Worm (Caenorhabditis elegans) whole organism, L4 larva: ENCODE results near the gene lin-12.

Experiments
- F10B5.3 ChIP-seq: sonication (generic microtip); optimal IDR thresholded peaks from 2 replicates; lab custom pipeline; 2016; ENCODE audit warnings: mild to moderate bottlenecking, missing genetic modification characterization, missing compliant biosample characterization
- R02D3.7 ChIP-seq: fragments of 150-350 bp; sonication (generic microtip); optimal IDR thresholded peaks from 3 replicates; lab custom pipeline; 2014; ENCODE audit warnings: missing biosample characterization, missing genetic modification characterization
- T20F7.1 ChIP-seq: fragments of 200-800 bp; sonication (Bioruptor generic); optimal IDR thresholded peaks from 2 replicates; lab custom pipeline; 2018; ENCODE audit warnings: mild to moderate bottlenecking, missing genetic modification characterization, missing compliant biosample characterization
- T26A8.4 ChIP-seq: fragments of 200-800 bp; sonication (Bioruptor generic); IDR thresholded peaks from 2 replicates; pipeline ENCODE4 v1.3.6; 2022; ENCODE audit warnings: missing genetic modification characterization, missing compliant biosample characterization
- ZK337.2 ChIP-seq: fragments of 200-800 bp; sonication (Bioruptor generic); IDR thresholded peaks from 2 replicates; pipeline ENCODE4 v1.3.6; 2022; ENCODE audit warnings: missing genetic modification reagents, missing genetic modification characterization, missing compliant biosample characterization
- ama-1 ChIP-seq: fragments of 150-350 bp; optimal IDR thresholded peaks from 2 replicates; lab custom pipeline; 2014; ENCODE audit warnings: inconsistent platforms, mixed read lengths
- arid-1 ChIP-seq: fragments of 200-800 bp; sonication (Bioruptor generic); conservative IDR thresholded peaks from 2 replicates; pipeline ENCODE4 v1.3.6; 2022; ENCODE audit warnings: missing genetic modification reagents, missing genetic modification characterization, missing compliant biosample characterization
- ceh-20 ChIP-seq: fragments of 200-800 bp; sonication (Bioruptor generic); IDR thresholded peaks from 2 replicates; pipeline ENCODE4 v1.3.6; 2022; ENCODE audit warnings: missing genetic modification reagents, missing genetic modification characterization, missing compliant biosample characterization
- ceh-32 ChIP-seq: sonication (generic microtip); optimal IDR thresholded peaks from 2 replicates; lab custom pipeline; 2016; ENCODE audit warnings: mild to moderate bottlenecking, missing genetic modification characterization, missing compliant biosample characterization; ENCODE audit not compliant: poor library complexity
- ceh-62 ChIP-seq: sonication (generic microtip); optimal IDR thresholded peaks from 2 replicates; lab custom pipeline; 2017; ENCODE audit warnings: missing biosample characterization, missing genetic modification characterization
- ceh-82 ChIP-seq: sonication (generic microtip); optimal IDR thresholded peaks from 2 replicates; lab custom pipeline; 2017; ENCODE audit warnings: missing biosample characterization, missing genetic modification characterization
- cey-2 ChIP-seq: sonication (generic microtip); optimal IDR thresholded peaks from 3 replicates; lab custom pipeline; 2017; ENCODE audit warnings: missing genetic modification characterization, mild to moderate bottlenecking, missing compliant biosample characterization, antibody characterized with exemption, borderline replicate concordance; ENCODE audit not compliant: insufficient read depth
- ctbp-1 ChIP-seq: fragments of 200-800 bp; sonication (Bioruptor generic); IDR thresholded peaks from 2 replicates; pipeline ENCODE4 v1.3.6; 2022; ENCODE audit warnings: missing genetic modification reagents, missing genetic modification characterization, missing compliant biosample characterization
- daf-12 ChIP-seq: fragments of 150-350 bp; optimal IDR thresholded peaks from 2 replicates; lab custom pipeline; 2014; ENCODE audit warnings: missing biosample characterization, missing genetic modification reagents, missing genetic modification characterization
- daf-16 ChIP-seq, 3 experiments: sonication (generic microtip); optimal IDR thresholded peaks; 2 replicates each; lab custom pipeline; 2016 to 2017; ENCODE audit warnings: missing genetic modification characterization in 3 of 3, missing genetic modification reagents in 3 of 3, mild to moderate bottlenecking in 2 of 3, missing compliant biosample characterization in 2 of 3, missing biosample characterization in 1 of 3, moderate library complexity in 1 of 3
- daf-8 ChIP-seq: fragments of 200-800 bp; sonication (Bioruptor generic); IDR thresholded peaks from 2 replicates; pipeline ENCODE4 v1.3.6; 2022; ENCODE audit warnings: missing genetic modification characterization, missing compliant biosample characterization
- dmd-6 ChIP-seq: fragments of 200-800 bp; sonication (Bioruptor generic); IDR thresholded peaks from 2 replicates; pipeline ENCODE4 v1.3.6; 2022; ENCODE audit warnings: missing genetic modification reagents, missing genetic modification characterization, missing compliant biosample characterization
- dmd-8 ChIP-seq: fragments of 200-800 bp; sonication (Bioruptor generic); IDR thresholded peaks from 2 replicates; pipeline ENCODE4 v1.3.6; 2022; ENCODE audit warnings: missing genetic modification characterization, missing compliant biosample characterization
- dmd-9 ChIP-seq: fragments of 200-800 bp; sonication (Bioruptor generic); IDR thresholded peaks from 2 replicates; pipeline ENCODE4 v1.3.6; 2022; ENCODE audit warnings: missing genetic modification reagents, missing genetic modification characterization, missing compliant biosample characterization
- dpl-1 ChIP-seq: fragments of 150-350 bp; optimal IDR thresholded peaks from 2 replicates; lab custom pipeline; 2014; ENCODE audit warnings: missing biosample characterization, missing genetic modification reagents, missing genetic modification characterization
- hlh-11 ChIP-seq: fragments of 200-800 bp; sonication (Bioruptor generic); optimal IDR thresholded peaks from 2 replicates; lab custom pipeline; 2018; ENCODE audit warnings: mild to moderate bottlenecking, missing genetic modification characterization, missing compliant biosample characterization
- hmg-1.1 ChIP-seq: fragments of 200-800 bp; sonication (Bioruptor generic); IDR thresholded peaks from 2 replicates; pipeline ENCODE4 v1.3.6; 2022; ENCODE audit warnings: missing genetic modification reagents, missing genetic modification characterization, missing compliant biosample characterization
- lim-7 ChIP-seq: fragments of 200-800 bp; sonication (Bioruptor generic); IDR thresholded peaks from 2 replicates; pipeline ENCODE4 v1.3.6; 2022; ENCODE audit warnings: missing genetic modification characterization, missing compliant biosample characterization
- lin-1 ChIP-seq: fragments of 200-800 bp; sonication (Bioruptor generic); IDR thresholded peaks from 2 replicates; pipeline ENCODE4 v1.3.6; 2022; ENCODE audit warnings: missing genetic modification reagents, missing genetic modification characterization, missing compliant biosample characterization
- lin-13 ChIP-seq: fragments of 150-350 bp; optimal IDR thresholded peaks from 2 replicates; lab custom pipeline; 2014; ENCODE audit warnings: missing biosample characterization, missing genetic modification reagents, missing genetic modification characterization
- lin-15B ChIP-seq: fragments of 150-350 bp; sonication (generic microtip); optimal IDR thresholded peaks from 3 replicates; lab custom pipeline; 2014; ENCODE audit warnings: missing biosample characterization, missing genetic modification characterization
- lin-39 ChIP-seq: fragments of 150-350 bp; optimal IDR thresholded peaks from 2 replicates; lab custom pipeline; 2014; ENCODE audit warnings: missing biosample characterization, missing genetic modification reagents, missing genetic modification characterization
- lir-3 ChIP-seq: sonication (generic microtip); optimal IDR thresholded peaks from 2 replicates; lab custom pipeline; 2016; ENCODE audit warnings: mild to moderate bottlenecking, missing genetic modification characterization, missing compliant biosample characterization
- lsy-2 ChIP-seq, 2 experiments: fragments of 150-350 bp in 1 of 2; sonication (generic microtip) in 1 of 2; optimal IDR thresholded peaks; 2 replicates each; lab custom pipeline; 2014 to 2017; ENCODE audit warnings: missing biosample characterization in 2 of 2, missing genetic modification characterization in 2 of 2
- madf-5 ChIP-seq, 2 experiments: fragments of 200-800 bp; sonication (Bioruptor generic); IDR thresholded peaks; 2 replicates each; pipeline ENCODE4 v1.3.6; 2022; ENCODE audit warnings: missing compliant biosample characterization in 2 of 2, missing genetic modification characterization in 2 of 2
- mdl-1 ChIP-seq, 2 experiments: fragments of 150-350 bp in 1 of 2; sonication (generic microtip) in 1 of 2; optimal IDR thresholded peaks; 2 replicates each; lab custom pipeline; 2014 to 2017; ENCODE audit warnings: missing biosample characterization in 2 of 2, missing genetic modification characterization in 2 of 2
- mdt-29 ChIP-seq: fragments of 200-800 bp; sonication (Bioruptor generic); IDR thresholded peaks from 2 replicates; pipeline ENCODE4 v1.3.6; 2022; ENCODE audit warnings: missing genetic modification reagents, missing genetic modification characterization, missing compliant biosample characterization
- mep-1 ChIP-seq: fragments of 150-350 bp; sonication (generic microtip); optimal IDR thresholded peaks from 3 replicates; lab custom pipeline; 2014; ENCODE audit warnings: missing biosample characterization, missing genetic modification characterization
- mxl-2 ChIP-seq: fragments of 200-800 bp; sonication (Bioruptor generic); conservative IDR thresholded peaks from 2 replicates; pipeline ENCODE4 v1.3.6; 2022; ENCODE audit warnings: missing genetic modification reagents, missing genetic modification characterization, missing compliant biosample characterization
- mxl-3 ChIP-seq: fragments of 200-800 bp; sonication (Bioruptor generic); optimal IDR thresholded peaks from 2 replicates; lab custom pipeline; 2018; ENCODE audit warnings: mild to moderate bottlenecking, missing genetic modification characterization, missing compliant biosample characterization
- nhr-11 ChIP-seq: fragments of 150-350 bp; optimal IDR thresholded peaks from 2 replicates; lab custom pipeline; 2014; ENCODE audit warnings: missing biosample characterization, missing genetic modification characterization
- nhr-41 ChIP-seq: fragments of 200-800 bp; sonication (Bioruptor generic); IDR thresholded peaks from 2 replicates; pipeline ENCODE4 v1.3.6; 2022; ENCODE audit warnings: missing genetic modification reagents, missing genetic modification characterization, missing compliant biosample characterization
- nhr-6 ChIP-seq: fragments of 150-350 bp; optimal IDR thresholded peaks from 2 replicates; lab custom pipeline; 2014; ENCODE audit warnings: missing biosample characterization, missing genetic modification characterization
- pha-4 ChIP-seq, 2 experiments: fragments of 150-350 bp in 1 of 2; fragments of 200-800 bp in 1 of 2; sonication (Bioruptor generic) in 1 of 2; IDR thresholded peaks in 1 of 2; optimal IDR thresholded peaks in 1 of 2; 2 replicates each; pipeline versions ENCODE4 v1.3.6 to Lab custom; 2014 to 2022; ENCODE audit warnings: missing genetic modification characterization in 2 of 2, missing genetic modification reagents in 2 of 2, missing biosample characterization in 1 of 2, missing compliant biosample characterization in 1 of 2
- php-3 ChIP-seq: fragments of 200-800 bp; sonication (Bioruptor generic); IDR thresholded peaks from 2 replicates; pipeline ENCODE4 v1.3.6; 2022; ENCODE audit warnings: missing genetic modification reagents, missing genetic modification characterization, missing compliant biosample characterization
- pqm-1 ChIP-seq: sonication (generic microtip); optimal IDR thresholded peaks from 2 replicates; lab custom pipeline; 2017; ENCODE audit warnings: missing biosample characterization, missing genetic modification characterization
- skn-1 ChIP-seq: fragments of 150-350 bp; optimal IDR thresholded peaks from 2 replicates; lab custom pipeline; 2014; ENCODE audit warnings: missing biosample characterization, missing genetic modification characterization
- spr-3 ChIP-seq: fragments of 200-800 bp; sonication (Bioruptor generic); optimal IDR thresholded peaks from 2 replicates; lab custom pipeline; 2018; ENCODE audit warnings: mild to moderate bottlenecking, missing genetic modification characterization, missing compliant biosample characterization
- tag-97 ChIP-seq: fragments of 200-800 bp; sonication (Bioruptor generic); IDR thresholded peaks from 2 replicates; pipeline ENCODE4 v1.3.6; 2022; ENCODE audit warnings: missing genetic modification characterization, missing compliant biosample characterization
- unc-130 ChIP-seq: sonication (generic microtip); optimal IDR thresholded peaks from 2 replicates; lab custom pipeline; 2016; ENCODE audit warnings: missing genetic modification reagents, missing genetic modification characterization, missing compliant biosample characterization
- zip-2 ChIP-seq: fragments of 150-350 bp; optimal IDR thresholded peaks from 2 replicates; lab custom pipeline; 2014; ENCODE audit warnings: missing biosample characterization, missing genetic modification characterization
- ztf-7 ChIP-seq: fragments of 150-350 bp; optimal IDR thresholded peaks from 2 replicates; lab custom pipeline; 2014; ENCODE audit warnings: missing biosample characterization, missing genetic modification characterization

The lin-12 gene

DNA sequence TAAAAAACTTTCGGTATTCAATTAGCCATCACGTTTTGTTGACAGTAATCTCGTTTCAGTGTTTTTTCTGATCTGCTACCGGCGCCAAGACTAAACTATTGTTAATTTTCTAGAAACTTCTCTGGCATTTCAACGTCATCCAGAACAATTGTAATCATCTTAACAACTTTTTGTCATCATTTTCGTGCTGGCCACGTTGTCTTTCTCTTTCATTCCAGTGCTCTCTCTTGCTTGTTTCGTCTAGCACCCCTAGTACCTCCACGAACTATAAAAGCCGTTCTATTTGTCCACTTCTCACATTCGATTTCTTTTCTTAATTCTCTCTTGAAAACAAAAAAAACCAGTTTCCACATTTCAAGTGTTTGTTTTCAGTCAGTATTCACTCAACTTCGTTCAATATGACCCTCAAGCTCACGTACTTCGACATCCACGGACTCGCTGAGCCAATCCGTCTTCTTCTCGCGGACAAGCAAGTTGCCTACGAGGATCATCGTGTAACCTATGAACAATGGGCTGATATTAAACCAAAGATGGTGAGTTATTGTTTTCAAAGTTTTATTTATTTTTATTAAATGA lies 12.2 kb downstream of the lin-12 start, which contains the start of gene gst-1 (continued):
- TF ChIP-seq dmd-8 (GFP tag; lab: Robert Waterston, UW) (0 out of 2 replicates have a peak, but pooled peaks have one; percentile 26), mdl-1 (tag; optimal IDR thresholded peaks at IDR 0.05; lab: Kevin White, UChicago) (no peak), ceh-82 (tag; lab: Kevin White, UChicago) (no peak), ztf-7 (tag; lab: Kevin White, UChicago) (no peak), spr-3 (no peak), dmd-9 (GFP tag; lab: Robert Waterston, UW) (no peak), lir-3 (tag; lab: Kevin White, UChicago) (no peak), F10B5.3 (tag; lab: Kevin White, UChicago) (no peak), lin-15B (tag; lab: Kevin White, UChicago) (no peak), ceh-32 (tag; lab: Kevin White, UChicago) (no peak), ZK337.2 (GFP tag; lab: Robert Waterston, UW) (no peak), nhr-11 (tag; lab: Kevin White, UChicago) (no peak), madf-5 (GFP tag; IDR thresholded peaks at IDR 0.05; lab: Robert Waterston, UW) (no peak), lin-1 (GFP tag; lab: Robert Waterston, UW) (no peak; the same call in 1 of the 2 replicates), mxl-3 (GFP tag; lab: Kevin White, UChicago) (peak; percentile 62), hlh-11 (tag; lab: Kevin White, UChicago) (peak; percentile 54), lin-39 (tag; lab: Kevin White, UChicago) (no peak), ceh-62 (tag; lab: Kevin White, UChicago) (no peak), php-3 (no peak), hmg-1.1 (GFP tag; lab: Robert Waterston, UW) (0 out of 2 replicates have a peak, but pooled peaks have one; percentile 31), daf-16 (GFP tag; optimal IDR thresholded peaks at IDR 0.05; lab: Kevin White, UChicago) (no peak), daf-16 (tag; optimal IDR thresholded peaks at IDR 0.05; lab: Kevin White, UChicago) (peak; percentile 70), zip-2 (no peak), pha-4 (GFP tag; IDR thresholded peaks at IDR 0.05; lab: Robert Waterston, UW) (peak; percentile 40; the same call in 1 of the 2 replicates), pha-4 (tag; optimal IDR thresholded peaks at IDR 0.05; lab: Kevin White, UChicago) (no peak), nhr-41 (GFP tag; lab: Robert Waterston, UW) (no peak), tag-97 (GFP tag; lab: Robert Waterston, UW) (no peak), nhr-6 (tag; lab: Kevin White, UChicago) (no peak), R02D3.7 (tag; lab: Kevin White, UChicago) (no peak), lsy-2 (tag; optimal IDR thresholded peaks at IDR 0.05; lab: Kevin White, UChicago) (peak in 1 of 2 experiments; percentile 48), T20F7.1 (GFP tag; lab: Kevin White, UChicago) (peak; percentile 45), mdt-29 (peak; percentile 74), cey-2 (tag; lab: Kevin White, UChicago) (no peak), ama-1 (lab: Kevin White, UChicago) (peak; percentile 40)
- TF ChIP-seq, all 104 proteins: peak for 20

DNA sequence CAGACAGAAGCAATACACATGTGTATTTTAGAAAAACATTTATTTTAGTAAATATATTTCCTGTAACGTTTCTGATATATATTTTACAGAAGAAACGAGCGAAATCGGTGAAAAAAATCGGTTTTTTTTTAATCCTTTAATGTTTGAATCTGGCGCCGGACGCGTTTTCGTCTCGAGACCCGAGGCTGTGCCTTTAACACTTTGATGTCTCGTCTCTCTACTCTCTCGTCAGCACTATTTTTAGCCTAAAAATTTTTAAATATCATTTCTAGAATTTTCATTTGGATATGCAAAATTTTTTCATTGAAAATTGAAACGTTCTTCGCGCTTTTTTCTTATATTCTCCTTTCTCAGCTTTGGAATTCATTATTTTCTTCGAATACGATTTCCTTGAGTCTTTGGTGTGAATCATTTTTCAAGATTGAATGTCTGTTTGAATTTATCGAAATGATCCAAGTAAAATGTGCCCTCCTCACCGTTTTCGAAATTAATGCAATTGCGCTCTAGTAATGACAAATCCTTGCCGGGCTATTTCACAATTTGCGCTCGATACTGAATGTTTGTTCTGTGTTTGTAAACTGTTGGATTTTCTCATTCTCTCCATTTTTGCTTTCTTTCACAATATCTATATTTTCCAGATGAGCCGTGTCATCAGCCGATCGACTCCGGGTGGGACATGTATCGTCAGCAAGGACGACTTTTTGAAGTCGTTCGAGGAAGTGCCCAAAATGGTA lies 16.7 kb downstream of the lin-12 start, which contains the start of gene cls-2:
TSS of gene cls-2 (plus strand) at position 635 of the 734 bp plus-strand sequence.
- TF ChIP-seq T26A8.4 (GFP tag; lab: Robert Waterston, UW) (no peak), skn-1 (tag; lab: Kevin White, UChicago) (no peak), ztf-7 (tag; lab: Kevin White, UChicago) (no peak), ZK337.2 (GFP tag; lab: Robert Waterston, UW) (no peak), ctbp-1 (0 out of 2 replicates have a peak, but pooled peaks have one; percentile 14), mep-1 (tag; lab: Kevin White, UChicago) (no peak), daf-12 (no peak), daf-8 (GFP tag; lab: Robert Waterston, UW) (no peak), mxl-2 (GFP tag; lab: Robert Waterston, UW) (no peak), ceh-20 (no peak), lin-13 (GFP tag; lab: Kevin White, UChicago) (no peak), ceh-82 (tag; lab: Kevin White, UChicago) (no peak), unc-130 (GFP tag; lab: Kevin White, UChicago) (no peak), pqm-1 (no peak), F10B5.3 (tag; lab: Kevin White, UChicago) (no peak), lim-7 (peak; percentile 23; the same call in 1 of the 2 replicates), dmd-6 (GFP tag; lab: Robert Waterston, UW) (0 out of 2 replicates have a peak, but pooled peaks have one; percentile 7), zip-2 (no peak), dpl-1 (no peak), arid-1 (GFP tag; lab: Robert Waterston, UW) (no peak)
